Worm (Caenorhabditis elegans): ENCODE data around the gene F38A1.8.

ce11 chrIV:1266724-1267123, 27.1 kb upstream of the F38A1.8 start, which contains the start of gene clec-170:
- TF ChIP-seq rnt-1 (tag; optimal IDR thresholded peaks at IDR 0.05): no peak
- TF ChIP-seq snpc-4 (tag; optimal IDR thresholded peaks at IDR 0.05): no peak
- TF ChIP-seq C16A3.4 (tag; optimal IDR thresholded peaks at IDR 0.05): no peak
- no peak for TF ChIP-seq unc-62 (GFP tag; optimal IDR thresholded peaks at IDR 0.05)
- no peak for TF ChIP-seq ceh-63 (GFP tag; optimal IDR thresholded peaks at IDR 0.05)
- no peak for TF ChIP-seq lin-35 (GFP tag; optimal IDR thresholded peaks at IDR 0.05)
- TF ChIP-seq nhr-76 (tag; optimal IDR thresholded peaks at IDR 0.05): no peak
- TF ChIP-seq nhr-12 (tag; optimal IDR thresholded peaks at IDR 0.05): no peak
